Worm (Caenorhabditis elegans) whole organism, young adult: ENCODE measurements around the gene srx-46.
A peak's percentile ranks its signal among the peaks of the same experiment; 100 is the strongest.

Experiments
- B0336.3 ChIP-seq: fragments of 200-800 bp; sonication (Bioruptor generic); IDR thresholded peaks from 2 replicates; pipeline ENCODE4 v1.3.6; 2022; ENCODE audit warnings: missing genetic modification characterization, missing compliant biosample characterization
- F10E7.11 ChIP-seq: sonication (generic microtip); optimal IDR thresholded peaks from 2 replicates; lab custom pipeline; 2017; ENCODE audit warnings: mild to moderate bottlenecking, missing genetic modification characterization, moderate library complexity, missing compliant biosample characterization
- F23B12.7 ChIP-seq: sonication (generic microtip); optimal IDR thresholded peaks from 2 replicates; lab custom pipeline; 2017; ENCODE audit warnings: missing genetic modification characterization, mild to moderate bottlenecking, missing compliant biosample characterization, antibody characterized with exemption, moderate library complexity; ENCODE audit not compliant: insufficient read depth
- F37B4.10 ChIP-seq: fragments of 200-800 bp; sonication (Bioruptor generic); IDR thresholded peaks from 2 replicates; pipeline ENCODE4 v1.3.6; 2022; ENCODE audit warnings: missing genetic modification characterization, missing compliant biosample characterization
- F52B5.7 ChIP-seq: sonication (generic microtip); optimal IDR thresholded peaks from 2 replicates; lab custom pipeline; 2016; ENCODE audit warnings: mild to moderate bottlenecking, missing genetic modification characterization, missing compliant biosample characterization
- T07F8.4 ChIP-seq: sonication (generic microtip); optimal IDR thresholded peaks from 2 replicates; lab custom pipeline; 2016; ENCODE audit warnings: mild to moderate bottlenecking, missing genetic modification characterization, moderate library complexity, missing compliant biosample characterization
- Y53G8AR.9 ChIP-seq: fragments of 200-800 bp; sonication (Bioruptor generic); conservative IDR thresholded peaks from 2 replicates; pipeline ENCODE4 v1.3.6; 2022; ENCODE audit warnings: missing genetic modification reagents, missing genetic modification characterization, missing compliant biosample characterization
- Y56A3A.18 ChIP-seq: fragments of 200-800 bp; sonication (Bioruptor generic); IDR thresholded peaks from 2 replicates; pipeline ENCODE4 v1.3.6; 2022; ENCODE audit warnings: missing genetic modification reagents, missing genetic modification characterization, missing compliant biosample characterization
- Y67H2A.10 ChIP-seq: fragments of 200-800 bp; sonication (Bioruptor generic); conservative IDR thresholded peaks from 2 replicates; pipeline ENCODE4 v1.3.6; 2022; ENCODE audit warnings: missing genetic modification reagents, missing genetic modification characterization, missing compliant biosample characterization
- ama-1 ChIP-seq, 3 experiments: fragments of 150-350 bp in 1 of 3; sonication (generic microtip) in 2 of 3; optimal IDR thresholded peaks; 2 replicates each; lab custom pipeline; 2014 to 2018; ENCODE audit warnings: missing biosample characterization in 2 of 3, missing genetic modification characterization in 2 of 3, missing genetic modification reagents in 2 of 3
- aptf-3 ChIP-seq: fragments of 200-800 bp; sonication (Bioruptor generic); IDR thresholded peaks from 2 replicates; pipeline ENCODE4 v1.3.6; 2022; ENCODE audit warnings: missing genetic modification characterization, missing compliant biosample characterization
- atf-7 ChIP-seq: sonication (generic microtip); optimal IDR thresholded peaks from 2 replicates; lab custom pipeline; 2017; ENCODE audit warnings: mild to moderate bottlenecking, missing genetic modification characterization, missing compliant biosample characterization
- attf-3 ChIP-seq: fragments of 200-800 bp; sonication (Bioruptor generic); conservative IDR thresholded peaks from 2 replicates; pipeline ENCODE4 v1.3.6; 2022; ENCODE audit warnings: missing genetic modification reagents, missing genetic modification characterization, missing compliant biosample characterization
- attf-5 ChIP-seq: fragments of 200-800 bp; sonication (Bioruptor generic); optimal IDR thresholded peaks from 2 replicates; lab custom pipeline; 2018; ENCODE audit warnings: mild to moderate bottlenecking, missing genetic modification characterization, missing compliant biosample characterization
- bed-1 ChIP-seq: fragments of 200-800 bp; sonication (Bioruptor generic); IDR thresholded peaks from 2 replicates; pipeline ENCODE4 v1.3.6; 2022; ENCODE audit warnings: missing genetic modification reagents, missing genetic modification characterization, missing compliant biosample characterization
- cebp-2 ChIP-seq: fragments of 200-800 bp; sonication (Bioruptor generic); IDR thresholded peaks from 2 replicates; pipeline ENCODE4 v1.3.6; 2022; ENCODE audit warnings: missing genetic modification characterization, missing compliant biosample characterization
- ceh-40 ChIP-seq: fragments of 200-800 bp; sonication (Bioruptor generic); IDR thresholded peaks from 2 replicates; pipeline ENCODE4 v1.3.6; 2022; ENCODE audit warnings: missing genetic modification characterization, missing compliant biosample characterization
- dox-1 ChIP-seq: fragments of 200-800 bp; sonication (Bioruptor generic); IDR thresholded peaks from 2 replicates; pipeline ENCODE4 v1.3.6; 2022; ENCODE audit warnings: missing genetic modification reagents, missing genetic modification characterization, missing compliant biosample characterization
- efl-1 ChIP-seq: fragments of 150-350 bp; optimal IDR thresholded peaks from 2 replicates; lab custom pipeline; 2014; ENCODE audit warnings: missing biosample characterization, missing genetic modification reagents, missing genetic modification characterization
- egl-44 ChIP-seq: fragments of 200-800 bp; sonication (Bioruptor generic); IDR thresholded peaks from 2 replicates; pipeline ENCODE4 v1.3.6; 2022; ENCODE audit warnings: missing genetic modification reagents, missing genetic modification characterization, missing compliant biosample characterization
- ekl-4 ChIP-seq: fragments of 200-800 bp; sonication (Bioruptor generic); IDR thresholded peaks from 2 replicates; pipeline ENCODE4 v1.3.6; 2022; ENCODE audit warnings: missing genetic modification reagents, missing genetic modification characterization, missing compliant biosample characterization
- gei-17 ChIP-seq: fragments of 200-800 bp; sonication (Bioruptor generic); optimal IDR thresholded peaks from 2 replicates; lab custom pipeline; 2018; ENCODE audit warnings: mild to moderate bottlenecking, missing genetic modification characterization, missing compliant biosample characterization
- him-1 ChIP-seq: sonication (generic microtip); optimal IDR thresholded peaks from 2 replicates; lab custom pipeline; 2016; ENCODE audit warnings: missing genotype, missing genetic modification reagents, missing genetic modification characterization, missing compliant biosample characterization
- hsf-1 ChIP-seq: fragments of 200-800 bp; sonication (Bioruptor generic); IDR thresholded peaks from 2 replicates; pipeline ENCODE4 v1.3.6; 2022; ENCODE audit warnings: missing genetic modification reagents, missing genetic modification characterization, missing compliant biosample characterization
- let-526 ChIP-seq: fragments of 200-800 bp; sonication (Bioruptor generic); IDR thresholded peaks from 2 replicates; pipeline ENCODE4 v1.3.6; 2022; ENCODE audit warnings: missing genetic modification reagents, missing genetic modification characterization, missing compliant biosample characterization
- lir-1 ChIP-seq: fragments of 200-800 bp; sonication (Bioruptor generic); conservative IDR thresholded peaks from 2 replicates; pipeline ENCODE4 v1.3.6; 2022; ENCODE audit warnings: missing genetic modification reagents, missing genetic modification characterization, missing compliant biosample characterization
- madf-3 ChIP-seq: fragments of 200-800 bp; sonication (Bioruptor generic); IDR thresholded peaks from 2 replicates; pipeline ENCODE4 v1.3.6; 2022; ENCODE audit warnings: missing genetic modification reagents, missing genetic modification characterization, missing compliant biosample characterization
- mcd-1 ChIP-seq: fragments of 200-800 bp; sonication (Bioruptor generic); IDR thresholded peaks from 2 replicates; pipeline ENCODE4 v1.3.6; 2022; ENCODE audit warnings: missing genetic modification reagents, missing genetic modification characterization, missing compliant biosample characterization
- mel-28 ChIP-seq: sonication (generic microtip); optimal IDR thresholded peaks from 2 replicates; lab custom pipeline; 2016; ENCODE audit warnings: borderline replicate concordance, mild to moderate bottlenecking, missing genetic modification characterization, missing compliant biosample characterization
- nfyb-1 ChIP-seq: fragments of 200-800 bp; sonication (Bioruptor generic); IDR thresholded peaks from 2 replicates; pipeline ENCODE4 v1.3.6; 2022; ENCODE audit warnings: missing genetic modification reagents, missing genetic modification characterization, missing compliant biosample characterization
- nhr-179 ChIP-seq: sonication (generic microtip); optimal IDR thresholded peaks from 2 replicates; lab custom pipeline; 2016; ENCODE audit warnings: mild to moderate bottlenecking, missing genetic modification characterization, missing compliant biosample characterization
- nhr-80 ChIP-seq: sonication (generic microtip); optimal IDR thresholded peaks from 2 replicates; lab custom pipeline; 2016; ENCODE audit warnings: missing genetic modification characterization, missing compliant biosample characterization
- rec-8 ChIP-seq, 2 experiments: sonication (generic microtip); optimal IDR thresholded peaks; 2 replicates each; lab custom pipeline; 2016; ENCODE audit warnings: mild to moderate bottlenecking in 2 of 2, missing genetic modification characterization in 2 of 2, missing genetic modification reagents in 2 of 2, missing genotype in 2 of 2, missing biosample characterization in 1 of 2, missing compliant biosample characterization in 1 of 2, moderate library complexity in 1 of 2
- repo-1 ChIP-seq: sonication (generic microtip); optimal IDR thresholded peaks from 2 replicates; lab custom pipeline; 2017; ENCODE audit warnings: mild to moderate bottlenecking, missing genetic modification characterization, missing compliant biosample characterization
- rpc-1 ChIP-seq, 2 experiments: fragments of 150-350 bp in 1 of 2; sonication (generic microtip) in 1 of 2; optimal IDR thresholded peaks; 2 replicates each; lab custom pipeline; 2014 to 2018; ENCODE audit warnings: missing biosample characterization in 1 of 2, missing genetic modification characterization in 1 of 2, missing genetic modification reagents in 1 of 2, missing genotype in 1 of 2
- snpc-3.4 ChIP-seq: sonication (generic microtip); optimal IDR thresholded peaks from 2 replicates; lab custom pipeline; 2017; ENCODE audit warnings: missing genetic modification characterization, mild to moderate bottlenecking, missing compliant biosample characterization, antibody characterized with exemption, moderate library complexity, missing genotype, missing genetic modification reagents
- snpc-4 ChIP-seq, 5 experiments: fragments of 150-350 bp in 1 of 5; sonication (generic microtip) in 4 of 5; optimal IDR thresholded peaks; 2 replicates each; lab custom pipeline; 2014 to 2018; ENCODE audit warnings: missing genetic modification characterization in 5 of 5, missing biosample characterization in 3 of 5, antibody characterized with exemption in 2 of 5, mild to moderate bottlenecking in 2 of 5, missing compliant biosample characterization in 2 of 5, missing genotype in 2 of 5, moderate library complexity in 2 of 5, missing genetic modification reagents in 1 of 5
- unc-62 ChIP-seq: fragments of 150-350 bp; optimal IDR thresholded peaks from 2 replicates; lab custom pipeline; 2014; ENCODE audit warnings: missing biosample characterization, missing genetic modification reagents, missing genetic modification characterization
- ztf-28 ChIP-seq: fragments of 200-800 bp; sonication (Bioruptor generic); IDR thresholded peaks from 2 replicates; pipeline ENCODE4 v1.3.6; 2022; ENCODE audit warnings: missing genetic modification reagents, missing genetic modification characterization, missing compliant biosample characterization
- ztf-3 ChIP-seq: fragments of 200-800 bp; sonication (Bioruptor generic); optimal IDR thresholded peaks from 2 replicates; lab custom pipeline; 2018; ENCODE audit warnings: mild to moderate bottlenecking, missing genetic modification characterization, missing compliant biosample characterization

The srx-46 gene

DNA sequence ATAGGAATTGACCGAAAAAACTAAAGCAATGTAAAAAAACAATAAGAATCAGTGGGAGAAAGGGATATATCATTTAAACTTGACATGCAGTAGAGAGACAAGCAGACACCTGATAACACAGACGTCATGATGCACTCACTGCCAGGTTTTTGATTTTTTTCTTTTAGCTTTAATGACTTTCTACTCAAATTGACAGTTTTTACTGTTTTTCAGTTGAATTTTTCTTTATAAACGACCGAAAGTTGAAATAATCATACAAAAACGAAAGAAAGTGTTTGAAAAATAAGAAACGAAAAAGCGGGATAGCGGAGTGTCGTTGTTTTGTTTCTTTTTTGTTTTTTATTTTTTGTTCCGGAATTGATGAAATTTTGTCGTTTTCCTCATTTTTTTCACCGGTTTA is 18.8 kb upstream of the srx-46 start, which contains the start of gene ucp-4:
Gene ucp-4 (plus strand): TSS at position 83 of the 400 bp plus-strand sequence.
- TF ChIP-seq hsf-1 (GFP tag; lab: Robert Waterston, UW), result no peak
- peak; percentile 75 for TF ChIP-seq unc-62 (GFP tag; lab: Kevin White, UChicago)
- TF ChIP-seq bed-1 (GFP tag; lab: Robert Waterston, UW), result no peak
- TF ChIP-seq F37B4.10, result no peak
- TF ChIP-seq ekl-4, result no peak
- TF ChIP-seq nhr-179 (tag; lab: Kevin White, UChicago), result no peak
- TF ChIP-seq rpc-1 (optimal IDR thresholded peaks at IDR 0.05; lab: Kevin White, UChicago), result no peak
- TF ChIP-seq rpc-1 (tag; optimal IDR thresholded peaks at IDR 0.05; lab: Kevin White, UChicago), result no peak
- TF ChIP-seq dox-1 (GFP tag; lab: Robert Waterston, UW), result no peak
- no peak for TF ChIP-seq snpc-3.4 (tag; lab: Kevin White, UChicago)
- TF ChIP-seq egl-44 (GFP tag; lab: Robert Waterston, UW), result peak; percentile 30; the same call in 1 of the 2 replicates
- no peak for TF ChIP-seq aptf-3
- no peak for TF ChIP-seq let-526 (GFP tag; lab: Robert Waterston, UW)
- no peak for TF ChIP-seq B0336.3 (GFP tag; lab: Robert Waterston, UW)
- TF ChIP-seq madf-3 (GFP tag; lab: Robert Waterston, UW), result no peak
- TF ChIP-seq Y67H2A.10, result no peak
- TF ChIP-seq mel-28 (tag; lab: Kevin White, UChicago), result no peak
- no peak for TF ChIP-seq ztf-28 (GFP tag; lab: Robert Waterston, UW)
- no peak for TF ChIP-seq attf-5
- TF ChIP-seq ceh-40, result no peak
- TF ChIP-seq F23B12.7 (tag; lab: Kevin White, UChicago), result no peak
- TF ChIP-seq attf-3 (GFP tag; lab: Robert Waterston, UW), result peak; percentile 76
- TF ChIP-seq Y56A3A.18 (GFP tag; lab: Robert Waterston, UW), result no peak
- peak; percentile 4 for TF ChIP-seq atf-7
- no peak for TF ChIP-seq cebp-2
- no peak for TF ChIP-seq snpc-4 (GFP tag; optimal IDR thresholded peaks at IDR 0.05; lab: Kevin White, UChicago)
- TF ChIP-seq snpc-4 (tag; optimal IDR thresholded peaks at IDR 0.05; lab: Kevin White, UChicago), result peak in 1 of 4 experiments; percentile 33
- TF ChIP-seq mcd-1 (GFP tag; lab: Robert Waterston, UW), result no peak
- TF ChIP-seq Y53G8AR.9 (GFP tag; lab: Robert Waterston, UW), result no peak
- TF ChIP-seq him-1, result no peak
- no peak for TF ChIP-seq F10E7.11 (tag; lab: Kevin White, UChicago)
- TF ChIP-seq nfyb-1 (GFP tag; lab: Robert Waterston, UW), result no peak
- no peak for TF ChIP-seq F52B5.7 (tag; lab: Kevin White, UChicago)
- TF ChIP-seq ztf-3 (GFP tag; lab: Kevin White, UChicago), result no peak
- no peak for TF ChIP-seq efl-1
- no peak for TF ChIP-seq T07F8.4
- no peak for TF ChIP-seq ama-1 (optimal IDR thresholded peaks at IDR 0.05; lab: Kevin White, UChicago)
- TF ChIP-seq ama-1 (GFP tag; optimal IDR thresholded peaks at IDR 0.05; lab: Kevin White, UChicago), result no peak
- no peak for TF ChIP-seq repo-1
- TF ChIP-seq rec-8 (tag; optimal IDR thresholded peaks at IDR 0.05; lab: Kevin White, UChicago), result no peak
- peak; percentile 72 for TF ChIP-seq nhr-80 (tag; lab: Kevin White, UChicago)
- no peak for TF ChIP-seq gei-17 (GFP tag; lab: Kevin White, UChicago)
- TF ChIP-seq lir-1, result no peak
